Worm (Caenorhabditis elegans): ENCODE results near the gene R11D1.7.

DNA sequence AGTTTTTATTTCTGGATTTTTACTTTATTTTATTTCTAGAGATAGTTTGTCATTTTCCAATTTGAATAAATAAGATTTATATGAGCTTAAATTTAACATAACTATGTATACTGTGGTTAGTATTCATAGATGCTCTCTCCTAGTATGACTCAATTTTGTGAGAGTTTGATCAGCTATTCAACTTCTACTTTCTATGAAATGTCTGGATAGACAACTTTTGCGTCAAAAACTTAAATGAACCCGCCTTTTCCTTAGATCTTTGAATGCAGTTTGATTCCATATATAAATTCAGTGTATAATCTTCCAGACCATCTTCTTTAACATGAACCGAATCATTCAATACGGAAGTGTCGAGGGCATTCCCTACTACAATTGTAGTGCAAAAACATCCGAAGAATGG, 49.1 kb downstream of the R11D1.7 start, which contains the start of gene srt-43:
- TF ChIP-seq nhr-12 (tag; optimal IDR thresholded peaks at IDR 0.05) (no peak), lin-13 (tag; optimal IDR thresholded peaks at IDR 0.05) (no peak), unc-62 (GFP tag; optimal IDR thresholded peaks at IDR 0.05) (no peak), nhr-2 (tag; optimal IDR thresholded peaks at IDR 0.05) (no peak), tbx-8 (GFP tag; optimal IDR thresholded peaks at IDR 0.05) (no peak), ceh-83 (GFP tag; optimal IDR thresholded peaks at IDR 0.05) (no peak), elt-3 (tag; optimal IDR thresholded peaks at IDR 0.05) (no peak), nhr-28 (tag; optimal IDR thresholded peaks at IDR 0.05) (no peak), sem-2 (GFP tag; optimal IDR thresholded peaks at IDR 0.05) (no peak)
